Fruit fly (Drosophila melanogaster) whole organism, adult: ENCODE results near the gene CG31678.

Source experiments
- CG1620 ChIP-seq: fragments of 200-800 bp; sonication (Bioruptor generic); optimal IDR thresholded peaks from 2 replicates; lab custom pipeline; 2016; ENCODE audit warnings: missing biosample characterization, missing genetic modification characterization
- CG5204 ChIP-seq: fragments of 200-800 bp; sonication (Bioruptor generic); optimal IDR thresholded peaks from 2 replicates; lab custom pipeline; 2016; ENCODE audit warnings: missing biosample characterization, missing genetic modification characterization
- CG7045 ChIP-seq: fragments of 200-800 bp; sonication (Bioruptor generic); optimal IDR thresholded peaks from 2 replicates; lab custom pipeline; 2017; ENCODE audit warnings: missing biosample characterization, mild to moderate bottlenecking, missing genetic modification characterization
- Clk ChIP-seq: fragments of 200-800 bp; sonication (Bioruptor generic); optimal IDR thresholded peaks from 2 replicates; lab custom pipeline; 2017; ENCODE audit warnings: missing biosample characterization, missing genetic modification characterization
- cnc ChIP-seq, 2 experiments: fragments of >200 bp; optimal IDR thresholded peaks; 2 replicates each; lab custom pipeline; 2017
- kay ChIP-seq: fragments of 200-800 bp; sonication (Bioruptor generic); peaks from one replicate; lab custom pipeline; 2016; ENCODE audit warnings: missing biosample characterization, missing genetic modification characterization, borderline replicate concordance

DNA sequence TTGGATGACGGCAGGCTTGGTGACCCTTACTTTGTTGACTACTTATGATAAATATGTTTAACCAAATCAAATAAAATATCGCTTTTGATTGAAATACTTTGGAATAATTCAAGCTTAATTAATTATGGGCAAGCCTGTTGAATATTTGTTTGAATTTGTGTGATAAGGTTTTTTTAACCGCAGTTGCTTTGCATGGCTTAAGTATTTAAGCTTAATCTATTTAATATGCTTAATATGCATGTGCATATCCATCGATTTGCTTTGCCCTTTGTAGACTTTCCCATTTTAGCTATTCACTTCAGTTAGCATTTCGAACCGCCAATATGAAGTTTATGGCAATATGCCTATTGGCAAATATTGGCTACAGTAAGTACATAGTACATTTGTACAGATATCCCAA lies 35.1 kb downstream of the CG31678 start, which contains the start of gene Sfp38D:
- TF ChIP-seq CG5204 (no peak), CG1620 (GFP tag; lab: Kevin White, UChicago) (no peak), cnc (optimal IDR thresholded peaks at IDR 0.05; lab: Kevin White, UChicago) (no peak), Clk (no peak), kay (GFP tag; lab: Kevin White, UChicago) (no peak), CG7045 (no peak)
